Fruit fly (Drosophila melanogaster) whole organism, prepupa: Measurements from ENCODE around the gene RpL14.

Experiments used
- CG10631 ChIP-seq: fragments of 200-800 bp; sonication (Bioruptor generic); optimal IDR thresholded peaks from 2 replicates; lab custom pipeline; 2016; ENCODE audit warnings: missing biosample characterization, missing genetic modification characterization
- CG10669 ChIP-seq: fragments of 200-800 bp; sonication (Bioruptor generic); optimal IDR thresholded peaks from 3 replicates; lab custom pipeline; 2018; ENCODE audit warnings: missing biosample characterization, mild to moderate bottlenecking, missing genetic modification characterization, moderate library complexity
- CG11762 ChIP-seq: fragments of 200-800 bp; sonication (Bioruptor generic); optimal IDR thresholded peaks from 3 replicates; lab custom pipeline; 2016; ENCODE audit warnings: missing biosample characterization, missing genetic modification characterization; ENCODE audit not compliant: insufficient read depth
- CG15336 ChIP-seq: fragments of 200-800 bp; sonication (Bioruptor generic); IDR thresholded peaks from 2 replicates; pipeline ENCODE4 v1.3.6; 2022; ENCODE audit warnings: missing biosample characterization, missing genetic modification characterization
- CG16779 ChIP-seq: fragments of 200-800 bp; sonication (Bioruptor generic); optimal IDR thresholded peaks from 3 replicates; lab custom pipeline; 2017; ENCODE audit warnings: missing biosample characterization, mild to moderate bottlenecking, missing genetic modification characterization
- CG31627 ChIP-seq: fragments of 200-800 bp; sonication (Bioruptor generic); optimal IDR thresholded peaks from 3 replicates; lab custom pipeline; 2016; ENCODE audit warnings: missing biosample characterization, missing genetic modification characterization
- CG34406 ChIP-seq: fragments of 200-800 bp; sonication (Bioruptor generic); optimal IDR thresholded peaks from 3 replicates; lab custom pipeline; 2016; ENCODE audit warnings: missing biosample characterization, missing genetic modification characterization
- CG6163 ChIP-seq: fragments of 200-800 bp; sonication (Bioruptor generic); IDR thresholded peaks from 3 replicates; pipeline ENCODE4 v1.3.6; 2022; ENCODE audit warnings: missing biosample characterization, missing genetic modification characterization
- CG6854 ChIP-seq: fragments of 200-800 bp; sonication (Bioruptor generic); optimal IDR thresholded peaks from 2 replicates; lab custom pipeline; 2017; ENCODE audit warnings: missing biosample characterization, mild to moderate bottlenecking, missing genetic modification characterization
- CG8319 ChIP-seq: fragments of 200-800 bp; sonication (Bioruptor generic); optimal IDR thresholded peaks from 3 replicates; lab custom pipeline; 2016; ENCODE audit warnings: missing biosample characterization, missing genetic modification characterization
- Eip75B ChIP-seq: fragments of 200-800 bp; sonication (Bioruptor generic); optimal IDR thresholded peaks from 3 replicates; lab custom pipeline; 2016; ENCODE audit warnings: missing biosample characterization, missing genetic modification characterization
- Eip93F ChIP-seq: fragments of 200-800 bp; sonication (Bioruptor generic); optimal IDR thresholded peaks from 2 replicates; lab custom pipeline; 2016; ENCODE audit warnings: missing biosample characterization, mild to moderate bottlenecking, missing genetic modification characterization
- Hr39 ChIP-seq: fragments of 200-800 bp; sonication (Bioruptor generic); optimal IDR thresholded peaks from 2 replicates; lab custom pipeline; 2016; ENCODE audit warnings: missing biosample characterization, missing genetic modification characterization
- Hr4 ChIP-seq: fragments of 200-800 bp; sonication (Bioruptor generic); optimal IDR thresholded peaks from 3 replicates; lab custom pipeline; 2016; ENCODE audit warnings: missing biosample characterization, missing genetic modification characterization
- Lpt ChIP-seq: fragments of 200-800 bp; sonication (Bioruptor generic); optimal IDR thresholded peaks from 3 replicates; lab custom pipeline; 2016; ENCODE audit warnings: missing biosample characterization, missing genetic modification characterization
- Met ChIP-seq: fragments of 200-800 bp; sonication (Bioruptor generic); optimal IDR thresholded peaks from 3 replicates; lab custom pipeline; 2016; ENCODE audit warnings: missing biosample characterization, missing genetic modification characterization
- Sox15 ChIP-seq: fragments of 200-800 bp; sonication (Bioruptor generic); optimal IDR thresholded peaks from 3 replicates; lab custom pipeline; 2016; ENCODE audit warnings: missing biosample characterization, missing genetic modification characterization
- achi ChIP-seq: fragments of 200-800 bp; sonication (Bioruptor generic); optimal IDR thresholded peaks from 3 replicates; lab custom pipeline; 2016; ENCODE audit warnings: missing biosample characterization, missing genetic modification characterization
- acj6 ChIP-seq: fragments of 200-800 bp; sonication (Bioruptor generic); optimal IDR thresholded peaks from 3 replicates; lab custom pipeline; 2016; ENCODE audit warnings: missing biosample characterization, missing genetic modification characterization
- esn ChIP-seq: fragments of 200-800 bp; sonication (Bioruptor generic); optimal IDR thresholded peaks from 2 replicates; lab custom pipeline; 2016; ENCODE audit warnings: missing biosample characterization, mild to moderate bottlenecking, missing genetic modification characterization, moderate library complexity
- fkh ChIP-seq: fragments of 200-800 bp; sonication (Bioruptor generic); optimal IDR thresholded peaks from 3 replicates; lab custom pipeline; 2017; ENCODE audit warnings: missing biosample characterization, mild to moderate bottlenecking, missing genetic modification characterization, moderate library complexity
- net ChIP-seq: fragments of 200-800 bp; sonication (Bioruptor generic); optimal IDR thresholded peaks from 3 replicates; lab custom pipeline; 2016; ENCODE audit warnings: missing biosample characterization, missing genetic modification characterization
- salr ChIP-seq, 2 experiments: fragments of 200-800 bp; sonication (Bioruptor generic); optimal IDR thresholded peaks; 3 replicates each; lab custom pipeline; 2016 to 2018; ENCODE audit warnings: missing biosample characterization in 2 of 2, missing genetic modification characterization in 2 of 2, mild to moderate bottlenecking in 1 of 2
- topi ChIP-seq: fragments of 200-800 bp; sonication (Bioruptor generic); optimal IDR thresholded peaks from 3 replicates; lab custom pipeline; 2016; ENCODE audit warnings: missing biosample characterization, missing genetic modification characterization

RpL14 gene

DNA sequence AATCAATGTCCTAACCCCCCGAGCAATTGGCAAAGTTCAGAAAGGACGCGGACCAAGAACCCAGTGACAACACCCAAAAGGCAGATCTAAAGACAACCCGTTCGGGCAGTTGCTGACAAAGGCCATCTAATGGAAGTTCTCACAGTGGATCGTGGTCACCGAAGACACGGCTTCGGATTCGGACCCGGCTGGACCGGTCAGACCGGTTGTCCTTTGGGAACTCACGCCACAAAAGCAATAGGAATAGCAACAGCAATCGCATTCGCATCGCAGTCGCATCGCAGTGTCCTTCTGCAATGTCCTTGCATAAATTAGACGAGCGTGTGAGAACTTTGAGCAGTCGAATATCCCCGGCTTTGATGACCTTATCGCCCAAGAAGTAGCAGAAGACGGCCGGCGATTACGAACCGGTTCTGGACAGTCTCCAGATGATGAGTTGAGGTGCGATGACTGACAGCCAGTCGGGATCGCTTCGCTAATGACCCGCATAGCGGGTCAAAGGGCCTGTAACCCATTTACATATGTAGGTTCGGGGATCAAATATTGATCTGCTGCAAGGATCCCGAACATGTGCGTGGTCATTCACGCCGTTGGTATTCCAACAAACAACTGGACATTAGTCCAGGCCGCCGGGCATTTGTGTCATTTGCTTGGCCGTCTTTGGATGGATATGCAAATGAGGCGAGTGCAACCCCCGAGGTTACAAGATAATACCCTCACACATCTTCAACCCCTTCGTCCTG lies 43.2 kb downstream of the RpL14 start:
- TF ChIP-seq Eip93F (no peak), CG11762 (no peak), Hr4 (GFP tag; lab: Kevin White, UChicago) (no peak), acj6 (GFP tag; lab: Kevin White, UChicago) (no peak), CG31627 (GFP tag; lab: Kevin White, UChicago) (no peak), Sox15 (no peak), Hr39 (GFP tag; lab: Kevin White, UChicago) (no peak), achi (GFP tag; lab: Kevin White, UChicago) (no peak), Lpt (no peak)
- TF ChIP-seq, all 60 proteins: peak for 0

DNA sequence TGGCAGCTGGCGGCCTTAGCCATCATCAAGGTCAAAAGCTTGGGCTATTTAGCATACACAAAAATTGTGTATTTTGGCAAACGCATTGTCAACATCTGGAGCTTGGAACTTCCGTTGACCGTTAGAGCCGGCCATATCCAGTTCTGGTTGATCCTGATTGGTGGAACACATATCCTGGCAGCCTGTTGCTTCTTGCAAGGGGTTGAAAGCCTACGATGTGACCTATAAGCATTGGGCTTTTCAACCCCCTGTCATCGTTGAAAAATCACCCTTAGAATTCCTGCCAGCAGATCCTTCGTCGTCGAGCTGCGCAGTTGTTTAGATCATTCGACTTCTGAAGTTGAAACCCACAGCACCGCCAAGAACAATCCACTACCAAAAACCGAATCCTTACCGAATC lies 46.0 kb downstream of the RpL14 start, which contains the start of the genes CG13305 and Pex7:
Gene CG13305, minus strand, starts transcription at position 2 of the 400 bp plus-strand sequence.
Gene Pex7, plus strand, starts transcription at position 325 of the 400 bp plus-strand sequence.
- no peak for TF ChIP-seq CG10669 (GFP tag; lab: Kevin White, UChicago)
- TF ChIP-seq CG11762 = no peak
- no peak for TF ChIP-seq fkh (GFP tag; lab: Kevin White, UChicago)
- TF ChIP-seq CG16779 (tag; lab: Kevin White, UChicago) = no peak
- no peak for TF ChIP-seq Eip75B (GFP tag; lab: Kevin White, UChicago)
- no peak for TF ChIP-seq CG6854 (GFP tag; lab: Kevin White, UChicago)
- no peak for TF ChIP-seq CG6163 (GFP tag; lab: Robert Waterston, UW)
- TF ChIP-seq CG8319 (GFP tag; lab: Kevin White, UChicago) = no peak
- TF ChIP-seq net (GFP tag; lab: Kevin White, UChicago) = no peak
- no peak for TF ChIP-seq topi
- no peak for TF ChIP-seq esn (GFP tag; lab: Kevin White, UChicago)
- no peak for TF ChIP-seq Met (GFP tag; lab: Kevin White, UChicago)
- TF ChIP-seq CG34406 = no peak
- TF ChIP-seq Sox15 = no peak
- no peak for TF ChIP-seq acj6 (GFP tag; lab: Kevin White, UChicago)
- TF ChIP-seq salr (GFP tag; optimal IDR thresholded peaks at IDR 0.05; lab: Kevin White, UChicago) = no peak

DNA sequence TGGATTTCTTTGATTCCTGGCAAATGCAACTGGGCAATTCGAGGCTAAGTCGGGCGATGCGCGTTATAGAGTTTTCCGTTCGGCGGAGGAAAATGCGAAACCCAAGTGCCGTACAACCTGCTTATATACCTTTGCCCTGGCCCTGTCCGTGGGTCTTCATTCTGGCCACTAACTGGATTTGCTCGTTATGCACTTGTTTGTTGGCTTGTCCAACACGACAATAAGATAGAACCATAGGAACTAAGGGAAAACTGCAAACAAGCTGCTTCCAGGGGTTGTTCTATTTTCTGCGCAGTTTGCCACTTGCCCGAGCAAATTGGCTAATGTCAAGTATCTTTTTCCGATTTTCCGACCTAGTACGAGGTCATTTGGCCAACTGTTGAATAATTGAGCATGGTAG lies 48.0 kb downstream of the RpL14 start, which contains the start of gene Arr2:
Gene Arr2, minus strand, starts transcription at position 101 of the 400 bp plus-strand sequence.
- no peak for TF ChIP-seq CG10631
- TF ChIP-seq CG15336 (GFP tag; lab: Robert Waterston, UW) = no peak
- TF ChIP-seq, all 60 proteins: peak for 0
